Worm (Caenorhabditis elegans) whole organism, L4 larva: ENCODE results near the gene taf-7.1.
A peak's percentile ranks its signal among the peaks of the same experiment; 100 is the strongest.

Experiments used
- F37D6.2 ChIP-seq: sonication (generic microtip); optimal IDR thresholded peaks from 2 replicates; lab custom pipeline; 2016; ENCODE audit warnings: mild to moderate bottlenecking, missing genetic modification characterization, missing compliant biosample characterization
- F49E8.2 ChIP-seq: sonication (generic microtip); optimal IDR thresholded peaks from 2 replicates; lab custom pipeline; 2016; ENCODE audit warnings: missing compliant biosample characterization, mild to moderate bottlenecking, missing genetic modification characterization, borderline replicate concordance
- Y75B8A.6 ChIP-seq: fragments of 200-800 bp; sonication (Bioruptor generic); IDR thresholded peaks from 2 replicates; pipeline ENCODE4 v1.3.6; 2022; ENCODE audit warnings: missing genetic modification reagents, missing genetic modification characterization, missing compliant biosample characterization
- aha-1 ChIP-seq: fragments of 150-350 bp; peaks from one replicate; lab custom pipeline; 2014; ENCODE audit warnings: missing biosample characterization, missing genetic modification characterization
- aly-2 ChIP-seq: sonication (generic microtip); optimal IDR thresholded peaks from 2 replicates; lab custom pipeline; 2018; ENCODE audit warnings: missing biosample characterization, missing genetic modification characterization
- ama-1 ChIP-seq: fragments of 150-350 bp; optimal IDR thresholded peaks from 2 replicates; lab custom pipeline; 2014; ENCODE audit warnings: inconsistent platforms, mixed read lengths
- ceh-20 ChIP-seq: fragments of 200-800 bp; sonication (Bioruptor generic); IDR thresholded peaks from 2 replicates; pipeline ENCODE4 v1.3.6; 2022; ENCODE audit warnings: missing genetic modification reagents, missing genetic modification characterization, missing compliant biosample characterization
- ceh-44 ChIP-seq: fragments of 200-800 bp; sonication (Bioruptor generic); IDR thresholded peaks from 2 replicates; pipeline ENCODE4 v1.3.6; 2022; ENCODE audit warnings: missing genetic modification reagents, missing genetic modification characterization, missing compliant biosample characterization
- ces-1 ChIP-seq: fragments of 150-350 bp; sonication (generic microtip); optimal IDR thresholded peaks from 4 replicates; lab custom pipeline; 2014; ENCODE audit warnings: missing biosample characterization, missing genetic modification reagents, missing genetic modification characterization
- cey-2 ChIP-seq: sonication (generic microtip); optimal IDR thresholded peaks from 3 replicates; lab custom pipeline; 2017; ENCODE audit warnings: missing genetic modification characterization, mild to moderate bottlenecking, missing compliant biosample characterization, antibody characterized with exemption, borderline replicate concordance; ENCODE audit not compliant: insufficient read depth
- daf-19 ChIP-seq: fragments of 200-800 bp; sonication (Bioruptor generic); conservative IDR thresholded peaks from 2 replicates; pipeline ENCODE4 v1.3.6; 2022; ENCODE audit warnings: missing genetic modification characterization, missing compliant biosample characterization
- daf-8 ChIP-seq: fragments of 200-800 bp; sonication (Bioruptor generic); IDR thresholded peaks from 2 replicates; pipeline ENCODE4 v1.3.6; 2022; ENCODE audit warnings: missing genetic modification characterization, missing compliant biosample characterization
- dmd-8 ChIP-seq: fragments of 200-800 bp; sonication (Bioruptor generic); IDR thresholded peaks from 2 replicates; pipeline ENCODE4 v1.3.6; 2022; ENCODE audit warnings: missing genetic modification characterization, missing compliant biosample characterization
- dpl-1 ChIP-seq: fragments of 150-350 bp; optimal IDR thresholded peaks from 2 replicates; lab custom pipeline; 2014; ENCODE audit warnings: missing biosample characterization, missing genetic modification reagents, missing genetic modification characterization
- egl-27 ChIP-seq: sonication (generic microtip); optimal IDR thresholded peaks from 3 replicates; lab custom pipeline; 2017; ENCODE audit warnings: missing biosample characterization, missing genetic modification reagents, missing genetic modification characterization
- egl-43 ChIP-seq: fragments of 200-800 bp; sonication (Bioruptor generic); IDR thresholded peaks from 2 replicates; pipeline ENCODE4 v1.3.6; 2022; ENCODE audit warnings: missing genetic modification reagents, missing genetic modification characterization, missing compliant biosample characterization
- fos-1 ChIP-seq: fragments of 150-350 bp; optimal IDR thresholded peaks from 2 replicates; lab custom pipeline; 2014; ENCODE audit warnings: missing biosample characterization, missing genetic modification characterization
- lim-7 ChIP-seq: fragments of 200-800 bp; sonication (Bioruptor generic); IDR thresholded peaks from 2 replicates; pipeline ENCODE4 v1.3.6; 2022; ENCODE audit warnings: missing genetic modification characterization, missing compliant biosample characterization
- lin-38 ChIP-seq: fragments of 200-800 bp; sonication (Bioruptor generic); IDR thresholded peaks from 2 replicates; pipeline ENCODE4 v1.3.6; 2022; ENCODE audit warnings: missing genetic modification reagents, missing genetic modification characterization, missing compliant biosample characterization
- lin-39 ChIP-seq: fragments of 150-350 bp; optimal IDR thresholded peaks from 2 replicates; lab custom pipeline; 2014; ENCODE audit warnings: missing biosample characterization, missing genetic modification reagents, missing genetic modification characterization
- lsy-2 ChIP-seq, 2 experiments: fragments of 150-350 bp in 1 of 2; sonication (generic microtip) in 1 of 2; optimal IDR thresholded peaks; 2 replicates each; lab custom pipeline; 2014 to 2017; ENCODE audit warnings: missing biosample characterization in 2 of 2, missing genetic modification characterization in 2 of 2
- madf-5 ChIP-seq, 2 experiments: fragments of 200-800 bp; sonication (Bioruptor generic); IDR thresholded peaks; 2 replicates each; pipeline ENCODE4 v1.3.6; 2022; ENCODE audit warnings: missing compliant biosample characterization in 2 of 2, missing genetic modification characterization in 2 of 2
- mdl-1 ChIP-seq, 2 experiments: fragments of 150-350 bp in 1 of 2; sonication (generic microtip) in 1 of 2; optimal IDR thresholded peaks; 2 replicates each; lab custom pipeline; 2014 to 2017; ENCODE audit warnings: missing biosample characterization in 2 of 2, missing genetic modification characterization in 2 of 2
- mep-1 ChIP-seq: fragments of 150-350 bp; sonication (generic microtip); optimal IDR thresholded peaks from 3 replicates; lab custom pipeline; 2014; ENCODE audit warnings: missing biosample characterization, missing genetic modification characterization
- mxl-3 ChIP-seq: fragments of 200-800 bp; sonication (Bioruptor generic); optimal IDR thresholded peaks from 2 replicates; lab custom pipeline; 2018; ENCODE audit warnings: mild to moderate bottlenecking, missing genetic modification characterization, missing compliant biosample characterization
- nhr-28 ChIP-seq: fragments of 150-350 bp; optimal IDR thresholded peaks from 2 replicates; lab custom pipeline; 2014; ENCODE audit warnings: missing biosample characterization, missing genetic modification characterization
- nhr-41 ChIP-seq: fragments of 200-800 bp; sonication (Bioruptor generic); IDR thresholded peaks from 2 replicates; pipeline ENCODE4 v1.3.6; 2022; ENCODE audit warnings: missing genetic modification reagents, missing genetic modification characterization, missing compliant biosample characterization
- nhr-6 ChIP-seq: fragments of 150-350 bp; optimal IDR thresholded peaks from 2 replicates; lab custom pipeline; 2014; ENCODE audit warnings: missing biosample characterization, missing genetic modification characterization
- nhr-76 ChIP-seq: fragments of 150-350 bp; optimal IDR thresholded peaks from 2 replicates; lab custom pipeline; 2014; ENCODE audit warnings: missing biosample characterization, missing genetic modification characterization
- php-3 ChIP-seq: fragments of 200-800 bp; sonication (Bioruptor generic); IDR thresholded peaks from 2 replicates; pipeline ENCODE4 v1.3.6; 2022; ENCODE audit warnings: missing genetic modification reagents, missing genetic modification characterization, missing compliant biosample characterization
- pqm-1 ChIP-seq: sonication (generic microtip); optimal IDR thresholded peaks from 2 replicates; lab custom pipeline; 2017; ENCODE audit warnings: missing biosample characterization, missing genetic modification characterization
- rbr-2 ChIP-seq: sonication (generic microtip); optimal IDR thresholded peaks from 2 replicates; lab custom pipeline; 2016; ENCODE audit warnings: missing genotype, missing genetic modification characterization, missing compliant biosample characterization
- saeg-2 ChIP-seq: fragments of 200-800 bp; sonication (Bioruptor generic); IDR thresholded peaks from 2 replicates; pipeline ENCODE4 v1.3.6; 2022; ENCODE audit warnings: missing genetic modification reagents, missing genetic modification characterization, missing compliant biosample characterization
- sdz-12 ChIP-seq: fragments of 200-800 bp; sonication (Bioruptor generic); optimal IDR thresholded peaks from 2 replicates; lab custom pipeline; 2018; ENCODE audit warnings: mild to moderate bottlenecking, missing genetic modification characterization, missing compliant biosample characterization
- skn-1 ChIP-seq: fragments of 150-350 bp; optimal IDR thresholded peaks from 2 replicates; lab custom pipeline; 2014; ENCODE audit warnings: missing biosample characterization, missing genetic modification characterization
- snpc-4 ChIP-seq: fragments of 150-350 bp; optimal IDR thresholded peaks from 2 replicates; lab custom pipeline; 2014; ENCODE audit warnings: missing biosample characterization, missing genetic modification characterization
- spr-3 ChIP-seq: fragments of 200-800 bp; sonication (Bioruptor generic); optimal IDR thresholded peaks from 2 replicates; lab custom pipeline; 2018; ENCODE audit warnings: mild to moderate bottlenecking, missing genetic modification characterization, missing compliant biosample characterization
- tag-97 ChIP-seq: fragments of 200-800 bp; sonication (Bioruptor generic); IDR thresholded peaks from 2 replicates; pipeline ENCODE4 v1.3.6; 2022; ENCODE audit warnings: missing genetic modification characterization, missing compliant biosample characterization
- tra-1 ChIP-seq: fragments of 200-800 bp; sonication (Bioruptor generic); IDR thresholded peaks from 2 replicates; pipeline ENCODE4 v1.3.6; 2022; ENCODE audit warnings: missing genetic modification reagents, missing genetic modification characterization, missing compliant biosample characterization
- unc-62 ChIP-seq, 3 experiments: fragments of 150-350 bp in 1 of 3; sonication (generic microtip); optimal IDR thresholded peaks in 2 of 3; peaks in 1 of 3; 1 replicate in 1 of 3; 2 replicates in 2 of 3; lab custom pipeline; 2014 to 2017; ENCODE audit warnings: missing biosample characterization in 3 of 3, missing genetic modification characterization in 3 of 3, missing genetic modification reagents in 3 of 3, missing genotype in 1 of 3
- zfp-2 ChIP-seq: sonication (generic microtip); optimal IDR thresholded peaks from 2 replicates; lab custom pipeline; 2016; ENCODE audit warnings: mild to moderate bottlenecking, missing genetic modification characterization, missing compliant biosample characterization
- zip-11 ChIP-seq: fragments of 200-800 bp; sonication (Bioruptor generic); IDR thresholded peaks from 2 replicates; pipeline ENCODE4 v1.3.6; 2022; ENCODE audit warnings: missing genetic modification characterization, missing compliant biosample characterization
- ztf-11 ChIP-seq: fragments of 150-350 bp; optimal IDR thresholded peaks from 2 replicates; lab custom pipeline; 2014; ENCODE audit warnings: missing biosample characterization, missing genetic modification characterization

Gene taf-7.1

ce11 chrX:11872210-11872609 lies 34.9 kb upstream of the taf-7.1 start (continued):
- TF ChIP-seq skn-1 (tag; lab: Kevin White, UChicago) (no peak), ztf-11 (tag; lab: Kevin White, UChicago) (no peak), zfp-2 (tag; lab: Kevin White, UChicago) (no peak)

DNA sequence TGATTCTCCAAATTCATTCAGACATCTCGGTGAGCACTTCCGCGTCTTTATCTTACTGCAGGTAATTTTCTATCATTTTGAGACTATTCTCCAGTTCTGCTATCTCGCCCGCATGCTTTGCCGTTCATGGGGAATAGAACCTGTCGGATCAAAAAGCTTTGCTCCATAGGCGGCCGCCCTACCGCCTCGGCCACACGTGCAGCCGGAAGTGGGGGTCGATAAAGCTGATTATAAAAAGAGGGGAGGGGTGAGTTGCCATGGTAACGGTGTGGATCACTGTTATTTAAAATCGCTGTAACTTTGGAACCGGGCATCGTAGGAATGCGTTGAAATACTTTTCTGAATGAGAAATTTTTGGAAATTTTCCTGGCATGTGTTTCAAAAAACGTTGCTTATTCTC lies 33.1 kb upstream of the taf-7.1 start:
- TF ChIP-seq mdl-1 (tag; optimal IDR thresholded peaks at IDR 0.05; lab: Kevin White, UChicago) (no peak), lim-7 (GFP tag; lab: Robert Waterston, UW) (no peak), pqm-1 (no peak), egl-43 (GFP tag; lab: Robert Waterston, UW) (no peak), mxl-3 (GFP tag; lab: Kevin White, UChicago) (no peak), spr-3 (GFP tag; lab: Kevin White, UChicago) (no peak), ceh-44 (GFP tag; lab: Robert Waterston, UW) (0 out of 2 replicates have a peak, but pooled peaks have one; percentile 27), aha-1 (tag; lab: Kevin White, UChicago) (peak; percentile 13), snpc-4 (no peak), rbr-2 (tag; lab: Kevin White, UChicago) (no peak), aly-2 (tag; lab: Kevin White, UChicago) (no peak), saeg-2 (no peak), sdz-12 (GFP tag; lab: Kevin White, UChicago) (no peak), tra-1 (GFP tag; lab: Robert Waterston, UW) (peak; percentile 47; the same call in 1 of the 2 replicates), nhr-28 (no peak), daf-19 (GFP tag; lab: Robert Waterston, UW) (no peak), lsy-2 (tag; optimal IDR thresholded peaks at IDR 0.05; lab: Kevin White, UChicago) (no peak), nhr-41 (GFP tag; lab: Robert Waterston, UW) (no peak), cey-2 (tag; lab: Kevin White, UChicago) (no peak)

DNA sequence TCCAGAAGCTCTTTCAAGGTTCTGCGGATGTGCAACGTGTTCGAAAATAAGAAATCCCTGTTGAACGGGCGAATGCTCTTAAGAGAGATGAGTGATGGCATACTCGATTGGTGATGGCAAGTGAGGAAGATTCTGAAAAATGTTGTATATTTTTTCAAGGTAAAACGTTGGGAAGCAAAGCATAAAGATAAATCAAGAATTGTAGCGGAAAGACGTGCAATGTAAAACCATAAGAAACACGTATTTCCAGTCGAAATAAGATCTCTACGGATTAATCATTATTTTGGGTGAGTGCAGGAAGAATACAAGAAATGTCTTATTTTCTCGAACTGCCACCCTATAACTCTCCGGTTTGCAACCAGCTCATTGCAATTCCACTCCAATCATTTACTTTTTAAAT lies 32.0 kb upstream of the taf-7.1 start, which contains the start of gene dot-1.2:
dot-1.2 (minus strand) TSS at position 101 of the 400 bp plus-strand sequence.
- TF ChIP-seq F49E8.2 (no peak), unc-62 (GFP tag; optimal IDR thresholded peaks at IDR 0.05 in 1 of 2; lab: Kevin White, UChicago) (peak in 1 of 2 experiments; percentile 43), unc-62 (tag; optimal IDR thresholded peaks at IDR 0.05; lab: Kevin White, UChicago) (no peak)

DNA sequence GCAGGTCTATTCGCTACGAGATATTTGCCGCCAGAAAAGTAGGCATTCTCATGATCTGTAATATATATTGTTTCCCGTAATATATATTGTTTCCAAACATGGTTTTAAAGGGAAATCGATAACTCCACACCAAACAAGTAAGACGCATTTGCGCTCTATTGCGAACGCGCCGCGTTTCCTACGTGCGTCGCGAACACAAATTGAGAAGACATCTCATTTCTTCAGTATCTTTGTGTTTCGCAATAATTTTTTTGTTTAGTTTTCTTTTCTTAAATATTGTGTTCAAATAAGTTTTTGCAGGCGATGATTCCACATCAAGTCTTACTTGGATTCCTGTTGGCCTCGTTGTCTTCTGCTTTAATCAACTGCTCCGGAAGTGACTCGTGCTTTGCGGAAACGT lies 27.8 kb upstream of the taf-7.1 start, which contains the start of gene F54F7.6:
F54F7.6 (plus strand) TSS at position 301 of the 400 bp plus-strand sequence.
- TF ChIP-seq cey-2 (tag; lab: Kevin White, UChicago) = no peak
- TF ChIP-seq unc-62 (GFP tag; optimal IDR thresholded peaks at IDR 0.05 in 1 of 2; lab: Kevin White, UChicago) = peak in 1 of 2 experiments; percentile 69
- TF ChIP-seq unc-62 (tag; optimal IDR thresholded peaks at IDR 0.05; lab: Kevin White, UChicago) = no peak

ce11 chrX:11863307-11863706 lies 26.0 kb upstream of the taf-7.1 start, which contains the start of gene F54F7.10:
F54F7.10 (plus strand) TSS chrX:11863607.
- TF ChIP-seq tag-97 (GFP tag; lab: Robert Waterston, UW) (no peak), saeg-2 (no peak), mep-1 (tag; lab: Kevin White, UChicago) (no peak), ces-1 (GFP tag; lab: Kevin White, UChicago) (no peak), ama-1 (lab: Kevin White, UChicago) (no peak), egl-27 (tag; lab: Kevin White, UChicago) (no peak), nhr-41 (GFP tag; lab: Robert Waterston, UW) (no peak), nhr-6 (tag; lab: Kevin White, UChicago) (no peak), mxl-3 (GFP tag; lab: Kevin White, UChicago) (no peak), fos-1 (no peak)

DNA sequence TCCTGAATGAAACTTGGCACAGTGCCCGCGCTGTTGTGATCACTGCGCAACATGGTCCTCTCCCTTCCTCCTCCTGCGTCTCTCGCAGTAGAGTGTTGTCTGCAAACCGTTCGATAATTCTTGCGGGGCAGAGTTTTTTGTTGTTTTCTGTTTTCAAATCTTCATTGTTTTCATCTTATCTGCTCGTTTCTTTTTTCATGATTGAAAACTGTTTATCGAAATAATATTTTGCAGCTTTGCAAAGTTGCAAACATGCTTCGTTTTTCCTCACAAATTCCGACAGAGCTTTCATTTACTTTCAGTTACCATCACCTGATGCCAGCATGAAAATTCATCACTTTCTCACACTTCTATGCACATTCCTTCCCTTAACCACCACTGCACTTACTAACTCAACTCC lies 19.9 kb upstream of the taf-7.1 start, which contains the start of gene mes-1:
mes-1 (plus strand) TSS at position 301 of the 400 bp plus-strand sequence.
- TF ChIP-seq nhr-76 (tag; lab: Kevin White, UChicago) (no peak), lsy-2 (tag; optimal IDR thresholded peaks at IDR 0.05; lab: Kevin White, UChicago) (no peak), Y75B8A.6 (GFP tag; lab: Robert Waterston, UW) (no peak), F37D6.2 (tag; lab: Kevin White, UChicago) (no peak), ceh-20 (GFP tag; lab: Robert Waterston, UW) (no peak), saeg-2 (no peak), php-3 (GFP tag; lab: Robert Waterston, UW) (no peak), rbr-2 (tag; lab: Kevin White, UChicago) (no peak), lin-38 (GFP tag; lab: Robert Waterston, UW) (no peak), daf-8 (no peak), dmd-8 (no peak), lin-39 (no peak), dpl-1 (GFP tag; lab: Kevin White, UChicago) (no peak), madf-5 (GFP tag; IDR thresholded peaks at IDR 0.05; lab: Robert Waterston, UW) (no peak), zip-11 (GFP tag; lab: Robert Waterston, UW) (no peak)
